Fruit fly (Drosophila melanogaster): Measurements from ENCODE around the gene Phyhd1.

- TF ChIP-seq Eip93F (GFP tag; optimal IDR thresholded peaks at IDR 0.05) (no peak), achi (GFP tag; optimal IDR thresholded peaks at IDR 0.05) (peak; percentile 65), CG6854 (GFP tag; optimal IDR thresholded peaks at IDR 0.05) (peak; percentile 50)
Observed at dm6 chr3R:10633855-10634254, 46.9 kb downstream of the Phyhd1 start.
